Fruit fly (Drosophila melanogaster): ENCODE measurements around the gene CG14115.

- TF ChIP-seq pan (optimal IDR thresholded peaks at IDR 0.05) = no peak
- TF ChIP-seq EcR (GFP tag; optimal IDR thresholded peaks at IDR 0.05) = no peak
- TF ChIP-seq usp (GFP tag; optimal IDR thresholded peaks at IDR 0.05) = no peak
- no peak for TF ChIP-seq psq (optimal IDR thresholded peaks at IDR 0.05)
- TF ChIP-seq CG8478 (optimal IDR thresholded peaks at IDR 0.05) = no peak
These were observed 48.1 kb upstream of the CG14115 start for dm6 chr3L:13109362-13109761.

All from whole organism.